Worm (Caenorhabditis elegans): ENCODE data around the gene ugt-14.

- TF ChIP-seq ama-1 (optimal IDR thresholded peaks at IDR 0.05), result no peak
- TF ChIP-seq hnd-1 (tag; optimal IDR thresholded peaks at IDR 0.05), result no peak
- TF ChIP-seq F13C5.2 (tag; optimal IDR thresholded peaks at IDR 0.05), result no peak
- no peak for TF ChIP-seq tra-4 (tag; optimal IDR thresholded peaks at IDR 0.05)
- no peak for TF ChIP-seq pes-1 (GFP tag; IDR thresholded peaks at IDR 0.05)
- no peak for TF ChIP-seq scrt-1 (GFP tag; IDR thresholded peaks at IDR 0.05)
- no peak for TF ChIP-seq ceh-13 (GFP tag; optimal IDR thresholded peaks at IDR 0.05)
- no peak for TF ChIP-seq aly-1 (tag; optimal IDR thresholded peaks at IDR 0.05)
- no peak for TF ChIP-seq flt-1 (GFP tag; IDR thresholded peaks at IDR 0.05)
- no peak for TF ChIP-seq tbx-37 (GFP tag; conservative IDR thresholded peaks at IDR 0.05)
- TF ChIP-seq sea-1 (GFP tag; conservative IDR thresholded peaks at IDR 0.05), result no peak
- no peak for TF ChIP-seq hmbx-1 (tag; optimal IDR thresholded peaks at IDR 0.05)
- TF ChIP-seq hmg-4 (GFP tag; optimal IDR thresholded peaks at IDR 0.05), result no peak
- TF ChIP-seq ets-7 (tag; optimal IDR thresholded peaks at IDR 0.05), result no peak
Measured at ce11 chrV:4901074-4901473, 5.0 kb upstream of the ugt-14 start, which contains the start of gene ugt-67.
